Worm (Caenorhabditis elegans): Measurements from ENCODE around the gene txt-13.

DNA sequence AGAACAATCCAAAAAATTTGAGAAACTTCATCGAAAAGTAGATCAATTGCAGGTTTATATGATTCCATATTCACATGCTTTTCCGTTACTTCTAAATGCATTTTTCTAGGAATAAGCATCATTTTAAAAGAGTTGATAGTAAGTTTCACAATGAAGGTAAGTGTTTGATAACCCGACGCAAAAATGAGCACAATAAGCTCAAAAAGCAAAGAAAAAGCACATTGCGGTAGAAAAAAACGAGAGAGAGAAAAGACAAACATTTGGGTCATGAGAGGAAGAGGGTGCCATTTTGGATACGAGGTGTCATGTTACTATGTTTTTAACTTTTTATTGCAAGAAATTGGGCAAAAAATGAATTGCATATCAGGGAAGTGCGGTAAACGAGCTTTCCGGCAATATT is 46.0 kb upstream of the txt-13 start, which contains the start of gene F59B10.6:
- TF ChIP-seq ama-1 (optimal IDR thresholded peaks at IDR 0.05): no peak
- TF ChIP-seq tbx-2 (tag; optimal IDR thresholded peaks at IDR 0.05): no peak
- no peak for TF ChIP-seq ceh-14 (tag; optimal IDR thresholded peaks at IDR 0.05)
- no peak for TF ChIP-seq nfya-1 (tag; optimal IDR thresholded peaks at IDR 0.05)
